Worm (Caenorhabditis elegans) whole organism, L2 larva: Measurements from ENCODE around the gene C09B9.2.

Experiments
- ama-1 ChIP-seq: fragments of 150-350 bp; optimal IDR thresholded peaks from 2 replicates; lab custom pipeline; 2018; ENCODE audit warnings: inconsistent platforms
- dmd-4 ChIP-seq: sonication (generic microtip); optimal IDR thresholded peaks from 2 replicates; lab custom pipeline; 2017; ENCODE audit warnings: missing biosample characterization, missing genetic modification characterization
- lin-13 ChIP-seq: fragments of 150-350 bp; optimal IDR thresholded peaks from 2 replicates; lab custom pipeline; 2014; ENCODE audit warnings: missing biosample characterization, missing genetic modification reagents, missing genetic modification characterization
- nhr-11 ChIP-seq: fragments of 150-350 bp; optimal IDR thresholded peaks from 2 replicates; lab custom pipeline; 2014; ENCODE audit warnings: missing biosample characterization, missing genetic modification characterization
- nhr-237 ChIP-seq: fragments of 150-350 bp; optimal IDR thresholded peaks from 2 replicates; lab custom pipeline; 2014; ENCODE audit warnings: missing biosample characterization, missing genetic modification characterization
- nhr-25 ChIP-seq: fragments of 150-350 bp; sonication (generic microtip); optimal IDR thresholded peaks from 3 replicates; lab custom pipeline; 2014; ENCODE audit warnings: missing biosample characterization, missing genetic modification characterization
- snpc-4 ChIP-seq: fragments of 150-350 bp; optimal IDR thresholded peaks from 2 replicates; lab custom pipeline; 2014; ENCODE audit warnings: missing biosample characterization, missing genetic modification characterization

DNA sequence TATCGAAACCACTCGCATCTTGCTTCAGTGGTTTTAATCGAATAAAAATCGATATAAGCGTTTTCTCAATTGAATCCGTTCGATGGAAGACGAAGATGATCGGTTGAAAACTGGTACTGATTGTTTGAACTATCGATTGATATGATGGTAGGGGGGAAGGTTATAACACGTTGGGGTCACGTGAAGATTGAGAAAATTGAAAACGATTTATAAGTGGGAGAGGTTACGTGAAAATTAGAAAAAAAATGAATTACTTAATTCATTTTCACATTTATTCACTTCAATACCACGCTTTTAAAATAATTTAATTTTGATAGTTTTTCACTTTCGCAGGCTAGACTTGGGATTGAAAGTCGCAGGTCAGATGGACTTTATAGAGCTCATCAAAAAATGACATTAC is 31.9 kb downstream of the C09B9.2 start, which contains the start of gene C09B9.7:
- TF ChIP-seq nhr-25 (no peak), dmd-4 (no peak), snpc-4 (tag; lab: Kevin White, UChicago) (no peak), nhr-237 (tag; lab: Kevin White, UChicago) (no peak), lin-13 (GFP tag; lab: Kevin White, UChicago) (no peak), nhr-11 (tag; lab: Kevin White, UChicago) (no peak), ama-1 (lab: Kevin White, UChicago) (no peak)
